Worm (Caenorhabditis elegans) whole organism, young adult: ENCODE measurements around the gene C50E3.7.

ENCODE experiments used
- C06A6.2 ChIP-seq: fragments of 200-800 bp; sonication (Bioruptor generic); conservative IDR thresholded peaks from 2 replicates; pipeline ENCODE4 v1.3.6; 2022; ENCODE audit warnings: missing genetic modification characterization, missing compliant biosample characterization
- C17E4.6 ChIP-seq: fragments of 200-800 bp; sonication (Bioruptor generic); IDR thresholded peaks from 2 replicates; pipeline ENCODE4 v1.3.6; 2022; ENCODE audit warnings: missing genetic modification reagents, missing genetic modification characterization, missing compliant biosample characterization
- F10E7.11 ChIP-seq: sonication (generic microtip); optimal IDR thresholded peaks from 2 replicates; lab custom pipeline; 2017; ENCODE audit warnings: mild to moderate bottlenecking, missing genetic modification characterization, moderate library complexity, missing compliant biosample characterization
- F33H1.4 ChIP-seq: fragments of 200-800 bp; sonication (Bioruptor generic); IDR thresholded peaks from 2 replicates; pipeline ENCODE4 v1.3.6; 2022; ENCODE audit warnings: missing genetic modification reagents, missing genetic modification characterization, missing compliant biosample characterization
- F55B11.4 ChIP-seq: sonication (generic microtip); optimal IDR thresholded peaks from 2 replicates; lab custom pipeline; 2016; ENCODE audit warnings: missing compliant biosample characterization, missing genetic modification characterization, borderline replicate concordance; ENCODE audit not compliant: insufficient read depth
- F57C9.4 ChIP-seq: sonication (generic microtip); optimal IDR thresholded peaks from 2 replicates; lab custom pipeline; 2017; ENCODE audit warnings: mild to moderate bottlenecking, missing genetic modification characterization, missing compliant biosample characterization
- akir-1 ChIP-seq: fragments of 200-800 bp; sonication (Bioruptor generic); optimal IDR thresholded peaks from 2 replicates; lab custom pipeline; 2018; ENCODE audit warnings: mild to moderate bottlenecking, missing genetic modification characterization, moderate library complexity, missing compliant biosample characterization
- ama-1 ChIP-seq, 3 experiments: fragments of 150-350 bp in 1 of 3; sonication (generic microtip) in 2 of 3; optimal IDR thresholded peaks; 2 replicates each; lab custom pipeline; 2014 to 2018; ENCODE audit warnings: missing biosample characterization in 2 of 3, missing genetic modification characterization in 2 of 3, missing genetic modification reagents in 2 of 3
- athp-1 ChIP-seq: sonication (generic microtip); optimal IDR thresholded peaks from 2 replicates; lab custom pipeline; 2017; ENCODE audit warnings: mild to moderate bottlenecking, missing genetic modification characterization, missing compliant biosample characterization
- cebp-1 ChIP-seq, 2 experiments: fragments of 200-800 bp in 1 of 2; sonication (Bioruptor generic) in 1 of 2; sonication (generic microtip) in 1 of 2; IDR thresholded peaks in 1 of 2; optimal IDR thresholded peaks in 1 of 2; 2 replicates each; pipeline versions ENCODE4 v1.3.6 to Lab custom; 2017 to 2022; ENCODE audit warnings: missing compliant biosample characterization in 2 of 2, missing genetic modification characterization in 2 of 2, mild to moderate bottlenecking in 1 of 2, missing genetic modification reagents in 1 of 2, moderate library complexity in 1 of 2
- ceh-100 ChIP-seq: fragments of 200-800 bp; sonication (Bioruptor generic); IDR thresholded peaks from 2 replicates; pipeline ENCODE4 v1.3.6; 2022; ENCODE audit warnings: missing genetic modification reagents, missing genetic modification characterization, missing compliant biosample characterization
- ceh-40 ChIP-seq: fragments of 200-800 bp; sonication (Bioruptor generic); IDR thresholded peaks from 2 replicates; pipeline ENCODE4 v1.3.6; 2022; ENCODE audit warnings: missing genetic modification characterization, missing compliant biosample characterization
- chd-7 ChIP-seq: sonication (generic microtip); optimal IDR thresholded peaks from 2 replicates; lab custom pipeline; 2016; ENCODE audit warnings: mild to moderate bottlenecking, missing genetic modification characterization, moderate library complexity, missing compliant biosample characterization
- dpff-1 ChIP-seq: sonication (generic microtip); optimal IDR thresholded peaks from 2 replicates; lab custom pipeline; 2017; ENCODE audit warnings: mild to moderate bottlenecking, missing genetic modification characterization, missing compliant biosample characterization
- egl-18 ChIP-seq: fragments of 200-800 bp; sonication (Bioruptor generic); IDR thresholded peaks from 2 replicates; pipeline ENCODE4 v1.3.6; 2022; ENCODE audit warnings: missing genetic modification reagents, missing genetic modification characterization, missing compliant biosample characterization
- egl-44 ChIP-seq: fragments of 200-800 bp; sonication (Bioruptor generic); IDR thresholded peaks from 2 replicates; pipeline ENCODE4 v1.3.6; 2022; ENCODE audit warnings: missing genetic modification reagents, missing genetic modification characterization, missing compliant biosample characterization
- egrh-3 ChIP-seq: fragments of 200-800 bp; sonication (Bioruptor generic); IDR thresholded peaks from 2 replicates; pipeline ENCODE4 v1.3.6; 2022; ENCODE audit warnings: missing genetic modification reagents, missing genetic modification characterization, missing compliant biosample characterization
- ets-4 ChIP-seq: fragments of 200-800 bp; sonication (Bioruptor generic); optimal IDR thresholded peaks from 2 replicates; lab custom pipeline; 2018; ENCODE audit warnings: mild to moderate bottlenecking, missing genetic modification characterization, missing compliant biosample characterization
- hmg-1.2 ChIP-seq: fragments of 200-800 bp; sonication (Bioruptor generic); IDR thresholded peaks from 2 replicates; pipeline ENCODE4 v1.3.6; 2022; ENCODE audit warnings: missing genetic modification reagents, missing genetic modification characterization, missing compliant biosample characterization
- hsf-1 ChIP-seq: fragments of 200-800 bp; sonication (Bioruptor generic); IDR thresholded peaks from 2 replicates; pipeline ENCODE4 v1.3.6; 2022; ENCODE audit warnings: missing genetic modification reagents, missing genetic modification characterization, missing compliant biosample characterization
- lin-35 ChIP-seq, 3 experiments: fragments of 150-350 bp in 2 of 3; sonication (generic microtip) in 1 of 3; optimal IDR thresholded peaks; 2 replicates each; lab custom pipeline; 2014 to 2018; ENCODE audit warnings: missing biosample characterization in 3 of 3, missing genetic modification characterization in 3 of 3, missing genetic modification reagents in 3 of 3
- lin-40 ChIP-seq: sonication (generic microtip); optimal IDR thresholded peaks from 2 replicates; lab custom pipeline; 2016; ENCODE audit warnings: missing genetic modification characterization, mild to moderate bottlenecking, missing compliant biosample characterization, missing genotype, missing genetic modification reagents
- lsl-1 ChIP-seq: fragments of 200-800 bp; sonication (Bioruptor generic); optimal IDR thresholded peaks from 2 replicates; lab custom pipeline; 2018; ENCODE audit warnings: mild to moderate bottlenecking, missing genetic modification characterization, moderate library complexity, missing compliant biosample characterization
- madf-3 ChIP-seq: fragments of 200-800 bp; sonication (Bioruptor generic); IDR thresholded peaks from 2 replicates; pipeline ENCODE4 v1.3.6; 2022; ENCODE audit warnings: missing genetic modification reagents, missing genetic modification characterization, missing compliant biosample characterization
- madf-8 ChIP-seq: fragments of 200-800 bp; sonication (Bioruptor generic); conservative IDR thresholded peaks from 2 replicates; pipeline ENCODE4 v1.3.6; 2022; ENCODE audit warnings: missing genetic modification reagents, missing genetic modification characterization, missing compliant biosample characterization
- nfya-1 ChIP-seq: sonication (generic microtip); optimal IDR thresholded peaks from 2 replicates; lab custom pipeline; 2017; ENCODE audit warnings: antibody characterized with exemption, missing compliant biosample characterization, missing genetic modification characterization, borderline replicate concordance; ENCODE audit not compliant: insufficient read depth
- nhr-27 ChIP-seq: fragments of 200-800 bp; sonication (Bioruptor generic); optimal IDR thresholded peaks from 2 replicates; lab custom pipeline; 2018; ENCODE audit warnings: mild to moderate bottlenecking, missing genetic modification characterization, moderate library complexity, missing compliant biosample characterization
- nhr-80 ChIP-seq: sonication (generic microtip); optimal IDR thresholded peaks from 2 replicates; lab custom pipeline; 2016; ENCODE audit warnings: missing genetic modification characterization, missing compliant biosample characterization
- nhr-90 ChIP-seq: sonication (generic microtip); optimal IDR thresholded peaks from 2 replicates; lab custom pipeline; 2016; ENCODE audit warnings: missing genotype, mild to moderate bottlenecking, missing genetic modification characterization, missing compliant biosample characterization
- repo-1 ChIP-seq: sonication (generic microtip); optimal IDR thresholded peaks from 2 replicates; lab custom pipeline; 2017; ENCODE audit warnings: mild to moderate bottlenecking, missing genetic modification characterization, missing compliant biosample characterization
- snpc-4 ChIP-seq, 5 experiments: fragments of 150-350 bp in 1 of 5; sonication (generic microtip) in 4 of 5; optimal IDR thresholded peaks; 2 replicates each; lab custom pipeline; 2014 to 2018; ENCODE audit warnings: missing genetic modification characterization in 5 of 5, missing biosample characterization in 3 of 5, antibody characterized with exemption in 2 of 5, mild to moderate bottlenecking in 2 of 5, missing compliant biosample characterization in 2 of 5, missing genotype in 2 of 5, moderate library complexity in 2 of 5, missing genetic modification reagents in 1 of 5
- somi-1 ChIP-seq: fragments of 200-800 bp; sonication (Bioruptor generic); optimal IDR thresholded peaks from 2 replicates; lab custom pipeline; 2018; ENCODE audit warnings: mild to moderate bottlenecking, missing genetic modification characterization, missing compliant biosample characterization
- zfh-2 ChIP-seq: fragments of 200-800 bp; sonication (Bioruptor generic); conservative IDR thresholded peaks from 2 replicates; pipeline ENCODE4 v1.3.6; 2022; ENCODE audit warnings: missing genetic modification reagents, missing genetic modification characterization, missing compliant biosample characterization
- zim-3 ChIP-seq: sonication (generic microtip); optimal IDR thresholded peaks from 2 replicates; lab custom pipeline; 2017; ENCODE audit warnings: mild to moderate bottlenecking, missing genetic modification characterization, moderate library complexity, missing compliant biosample characterization
- ztf-18 ChIP-seq: sonication (generic microtip); optimal IDR thresholded peaks from 2 replicates; lab custom pipeline; 2016; ENCODE audit warnings: missing genotype, mild to moderate bottlenecking, missing genetic modification characterization, missing compliant biosample characterization
- ztf-25 ChIP-seq: fragments of 200-800 bp; sonication (Bioruptor generic); IDR thresholded peaks from 2 replicates; pipeline ENCODE4 v1.3.6; 2022; ENCODE audit warnings: missing genetic modification reagents, missing genetic modification characterization, missing compliant biosample characterization
- ztf-26 ChIP-seq: sonication (generic microtip); optimal IDR thresholded peaks from 2 replicates; lab custom pipeline; 2017; ENCODE audit warnings: missing genetic modification characterization, missing compliant biosample characterization
- ztf-28 ChIP-seq: fragments of 200-800 bp; sonication (Bioruptor generic); IDR thresholded peaks from 2 replicates; pipeline ENCODE4 v1.3.6; 2022; ENCODE audit warnings: missing genetic modification reagents, missing genetic modification characterization, missing compliant biosample characterization

Gene C50E3.7

DNA sequence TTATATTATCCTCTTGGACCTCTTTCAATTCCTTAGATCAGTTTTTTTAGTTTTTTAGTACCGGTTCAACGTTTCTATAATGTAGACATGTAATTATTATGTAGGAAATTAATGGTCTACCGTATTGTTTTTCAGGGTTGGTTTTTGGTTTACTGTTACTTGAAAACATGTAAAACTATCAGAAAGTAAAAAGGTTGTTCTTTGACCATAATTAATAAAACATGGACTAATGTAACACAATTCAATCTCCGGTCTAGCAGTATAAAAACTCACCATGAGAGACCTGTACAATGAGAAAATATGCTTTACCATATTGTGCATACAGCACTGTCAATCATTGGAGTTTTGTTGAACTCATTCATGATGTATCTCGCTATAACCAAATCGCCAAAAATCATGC lies 37.3 kb upstream of the C50E3.7 start, which contains the start of gene srd-29:
Gene srd-29, plus strand, starts transcription at position 301 of the 400 bp plus-strand sequence.
- TF ChIP-seq nhr-90 (tag; lab: Kevin White, UChicago) (no peak), ama-1 (optimal IDR thresholded peaks at IDR 0.05; lab: Kevin White, UChicago) (no peak), ama-1 (GFP tag; optimal IDR thresholded peaks at IDR 0.05; lab: Kevin White, UChicago) (no peak), nhr-27 (tag; lab: Kevin White, UChicago) (no peak), madf-8 (GFP tag; lab: Robert Waterston, UW) (no peak), ztf-25 (GFP tag; lab: Robert Waterston, UW) (no peak), hsf-1 (no peak), ceh-100 (GFP tag; lab: Robert Waterston, UW) (no peak), C17E4.6 (GFP tag; lab: Robert Waterston, UW) (no peak), C06A6.2 (no peak), zfh-2 (GFP tag; lab: Robert Waterston, UW) (no peak), ztf-26 (tag; lab: Kevin White, UChicago) (no peak), ets-4 (GFP tag; lab: Kevin White, UChicago) (no peak), snpc-4 (GFP tag; optimal IDR thresholded peaks at IDR 0.05; lab: Kevin White, UChicago) (no peak), snpc-4 (tag; optimal IDR thresholded peaks at IDR 0.05; lab: Kevin White, UChicago) (no peak), F33H1.4 (GFP tag; lab: Robert Waterston, UW) (no peak), nhr-80 (no peak), ztf-18 (tag; lab: Kevin White, UChicago) (no peak), nfya-1 (tag; lab: Kevin White, UChicago) (no peak)

DNA sequence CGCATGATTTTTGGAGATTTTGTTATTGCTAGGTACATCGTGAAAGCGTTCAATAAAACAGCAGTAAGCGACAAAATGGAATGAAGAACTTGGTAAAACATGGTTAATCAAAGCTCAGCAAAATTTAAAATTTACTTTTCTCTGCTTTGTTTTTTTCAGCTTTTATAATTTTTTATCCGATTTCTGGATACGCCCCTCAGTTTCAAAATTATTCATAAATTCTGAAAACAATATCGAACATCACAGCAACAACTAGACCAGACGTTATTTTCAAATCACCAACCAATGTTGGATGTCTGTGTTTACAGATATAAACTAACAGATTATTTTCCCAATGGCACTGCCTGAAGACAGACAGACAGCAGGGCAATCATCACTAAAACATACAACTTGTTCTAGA lies 36.5 kb upstream of the C50E3.7 start, which contains the start of gene srd-31:
Gene srd-31, minus strand, starts transcription at position 101 of the 400 bp plus-strand sequence.
- TF ChIP-seq athp-1 = no peak
- no peak for TF ChIP-seq egl-18 (GFP tag; lab: Robert Waterston, UW)
- no peak for TF ChIP-seq somi-1
- TF ChIP-seq F57C9.4 = no peak
- no peak for TF ChIP-seq lin-35 (GFP tag; optimal IDR thresholded peaks at IDR 0.05; lab: Kevin White, UChicago)
- no peak for TF ChIP-seq dpff-1 (tag; lab: Kevin White, UChicago)
- TF ChIP-seq egl-44 = no peak
- no peak for TF ChIP-seq F10E7.11 (tag; lab: Kevin White, UChicago)
- TF ChIP-seq chd-7 (tag; lab: Kevin White, UChicago) = no peak
- TF ChIP-seq lsl-1 (GFP tag; lab: Kevin White, UChicago) = no peak
- TF ChIP-seq zfh-2 (GFP tag; lab: Robert Waterston, UW) = no peak
- TF ChIP-seq F55B11.4 (tag; lab: Kevin White, UChicago) = no peak
- no peak for TF ChIP-seq madf-3
- TF ChIP-seq egrh-3 (GFP tag; lab: Robert Waterston, UW) = no peak
- TF ChIP-seq hmg-1.2 (GFP tag; lab: Robert Waterston, UW) = no peak
- TF ChIP-seq C17E4.6 (GFP tag; lab: Robert Waterston, UW) = no peak
- TF ChIP-seq ceh-40 = no peak
- no peak for TF ChIP-seq cebp-1 (GFP tag; IDR thresholded peaks at IDR 0.05; lab: Robert Waterston, UW)
- TF ChIP-seq cebp-1 (tag; optimal IDR thresholded peaks at IDR 0.05; lab: Kevin White, UChicago) = no peak

DNA sequence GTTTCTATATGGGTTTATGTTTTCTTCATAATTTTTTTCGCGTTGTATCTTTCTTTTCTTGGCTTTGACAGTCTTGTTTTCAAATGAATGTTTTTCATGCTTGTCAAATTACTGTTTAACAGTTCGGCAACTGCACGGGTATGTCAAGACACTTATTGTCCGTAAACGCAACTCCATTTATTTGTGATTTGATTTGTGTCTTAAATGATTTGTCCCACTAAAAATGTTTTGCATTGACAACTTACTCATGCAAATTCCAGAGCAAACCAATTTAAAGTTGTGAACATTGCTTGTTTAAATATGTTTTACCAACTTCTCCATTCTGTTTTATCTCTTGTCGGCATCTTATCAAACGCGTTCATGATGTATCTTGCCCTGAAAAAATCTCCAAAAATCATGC lies 33.6 kb upstream of the C50E3.7 start, which contains the start of gene srd-25:
Gene srd-25, plus strand, starts transcription at position 301 of the 400 bp plus-strand sequence.
- TF ChIP-seq repo-1 (no peak), lin-40 (tag; lab: Kevin White, UChicago) (no peak), akir-1 (no peak), ztf-28 (no peak), egl-18 (GFP tag; lab: Robert Waterston, UW) (no peak), snpc-4 (GFP tag; optimal IDR thresholded peaks at IDR 0.05; lab: Kevin White, UChicago) (no peak), snpc-4 (tag; optimal IDR thresholded peaks at IDR 0.05; lab: Kevin White, UChicago) (no peak), zim-3 (tag; lab: Kevin White, UChicago) (no peak)
